Fruit fly (Drosophila melanogaster): ENCODE data around the gene mRpS11.

- TF ChIP-seq CG34367 (tag; optimal IDR thresholded peaks at IDR 0.05) (no peak), gl (tag; optimal IDR thresholded peaks at IDR 0.05) (no peak), CG9948 (tag; optimal IDR thresholded peaks at IDR 0.05) (no peak), fd96Ca (GFP tag; IDR thresholded peaks at IDR 0.05) (no peak), CG32121 (GFP tag; IDR thresholded peaks at IDR 0.05) (no peak), CG4496 (GFP tag; IDR thresholded peaks at IDR 0.05) (no peak), CG15710 (tag; optimal IDR thresholded peaks at IDR 0.05) (no peak)
Measured at dm6 chr3R:17029796-17030195, 42.7 kb upstream of the mRpS11 start.

Data from whole organism, pupa.